Fruit fly (Drosophila melanogaster): ENCODE measurements around the gene Bin1.
"Not testable (repeated sequence)": the region's sequence is repeated elsewhere in the genome, so short reads cannot be mapped to it uniquely, and the experiment has no call there.

Bin1 gene

DNA sequence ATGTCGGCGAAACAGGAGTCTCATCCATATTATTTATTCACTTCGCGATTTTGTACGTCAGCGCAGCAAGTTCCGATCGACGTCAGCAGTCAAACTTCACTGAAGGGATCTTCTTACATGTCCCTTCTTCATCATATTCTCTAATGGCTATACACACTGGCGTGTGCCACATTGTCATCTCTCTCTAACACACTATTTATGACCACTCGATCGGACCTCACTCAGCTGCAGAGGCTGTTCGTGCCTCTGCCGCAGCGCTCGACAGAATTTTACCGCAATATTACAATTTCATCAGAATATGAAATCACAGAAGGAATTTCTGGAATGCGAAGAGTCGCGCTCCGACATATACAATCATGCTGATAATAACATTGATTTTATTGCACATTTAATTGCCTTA, at the start of gene Bin1:
Gene Bin1, minus strand, starts transcription at position 101 of the 400 bp plus-strand sequence.
- TF ChIP-seq Chrac-16 (GFP tag; optimal IDR thresholded peaks at IDR 0.05); ab (GFP tag; optimal IDR thresholded peaks at IDR 0.05); cato (GFP tag; optimal IDR thresholded peaks at IDR 0.05; ENCODE audit: borderline replicate concordance): not testable (repeated sequence)

DNA sequence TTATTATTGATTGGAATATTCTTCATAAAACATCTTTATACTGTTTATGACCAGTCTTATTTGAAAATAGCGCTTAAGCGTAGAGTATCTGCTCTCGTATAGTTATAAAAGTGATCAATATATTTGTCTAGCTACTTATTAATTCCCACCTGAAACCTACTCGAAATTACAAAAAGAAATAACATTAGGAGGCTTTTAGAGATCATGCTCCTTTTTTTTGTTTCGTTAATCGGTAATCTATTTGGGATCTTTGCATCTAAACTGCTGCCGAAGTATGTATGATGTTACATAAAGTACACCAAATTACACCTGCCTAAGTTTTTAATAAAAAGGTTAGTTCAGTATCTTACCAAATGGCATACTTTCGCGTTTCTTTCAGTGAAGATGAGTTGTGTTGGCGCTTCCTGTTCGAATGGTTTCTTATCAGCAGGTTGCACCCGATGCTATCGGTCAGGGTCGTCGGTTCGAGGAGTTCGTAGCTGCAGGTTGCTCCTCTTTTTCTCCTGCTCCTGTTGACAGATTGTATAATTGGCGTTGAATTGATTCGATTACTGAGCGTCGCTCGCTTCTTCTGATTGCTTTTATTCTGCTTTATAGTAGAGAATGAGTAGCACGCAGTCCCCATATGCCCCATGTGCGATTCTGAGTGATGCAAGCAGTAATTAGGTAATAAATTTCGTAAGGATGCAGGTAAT, 48.8 kb upstream of the Bin1 start:
- TF ChIP-seq Sox100B (GFP tag; optimal IDR thresholded peaks at IDR 0.05): peak; percentile 2
- no peak for TF ChIP-seq Dref (GFP tag; IDR thresholded peaks at IDR 0.05)
- TF ChIP-seq D19A (tag; optimal IDR thresholded peaks at IDR 0.05): peak; percentile 64
- TF ChIP-seq Pdp1 (GFP tag; optimal IDR thresholded peaks at IDR 0.05): peak in 1 of 2 experiments; percentile 41
- TF ChIP-seq CG9437 (GFP tag; optimal IDR thresholded peaks at IDR 0.05): no peak
- peak; percentile 65 for TF ChIP-seq sens (GFP tag)
- TF ChIP-seq Med (GFP tag): peak; percentile 46

dm6 chr3R:16236713-16237641, 47.6 kb upstream of the Bin1 start:
- TF ChIP-seq sisA (GFP tag; IDR thresholded peaks at IDR 0.05) (no peak), grn (GFP tag; optimal IDR thresholded peaks at IDR 0.05) (peak; percentile 76), CG4820 (GFP tag; optimal IDR thresholded peaks at IDR 0.05) (peak; percentile 96), cg (GFP tag; optimal IDR thresholded peaks at IDR 0.05) (peak; percentile 41), CG6683 (GFP tag; optimal IDR thresholded peaks at IDR 0.05) (peak; percentile 96), abd-A (tag; optimal IDR thresholded peaks at IDR 0.05) (peak; percentile 99), CG4854 (GFP tag; optimal IDR thresholded peaks at IDR 0.05) (peak; percentile 88), Antp (GFP tag; optimal IDR thresholded peaks at IDR 0.05) (peak; percentile 80), cad (GFP tag; optimal IDR thresholded peaks at IDR 0.05) (no peak), zfh2 (GFP tag; optimal IDR thresholded peaks at IDR 0.05) (peak; percentile 84), Sry-β (GFP tag; optimal IDR thresholded peaks at IDR 0.05) (peak; percentile 65), Xrp1 (GFP tag; IDR thresholded peaks at IDR 0.05) (no peak), sens (GFP tag) (peak; percentile 96), Med (GFP tag) (peak; percentile 97), CG18476 (GFP tag; optimal IDR thresholded peaks at IDR 0.05) (peak; percentile 88), Opbp (GFP tag; IDR thresholded peaks at IDR 0.05; ENCODE audit: partially characterized antibody) (no peak), CG3995 (GFP tag; optimal IDR thresholded peaks at IDR 0.05) (peak; percentile 66), wor (GFP tag; IDR thresholded peaks at IDR 0.05) (no peak), YL-1 (GFP tag; optimal IDR thresholded peaks at IDR 0.05) (peak; percentile 88), dmrt99B (tag; optimal IDR thresholded peaks at IDR 0.05) (peak; percentile 99), her (GFP tag; optimal IDR thresholded peaks at IDR 0.05) (peak; percentile 57), pnt (GFP tag; optimal IDR thresholded peaks at IDR 0.05) (peak; percentile 79), sens-2 (GFP tag; IDR thresholded peaks at IDR 0.05) (no peak), jigr1 (GFP tag; IDR thresholded peaks at IDR 0.05) (no peak), klu (GFP tag; IDR thresholded peaks at IDR 0.05) (no peak), HLH4C (GFP tag; IDR thresholded peaks at IDR 0.05; ENCODE audit: partially characterized antibody) (no peak), CG12104 (GFP tag; optimal IDR thresholded peaks at IDR 0.05) (peak; percentile 97), slp2 (GFP tag; optimal IDR thresholded peaks at IDR 0.05) (peak; percentile 57), Hmr (GFP tag; optimal IDR thresholded peaks at IDR 0.05) (peak; percentile 98), HLH54F (GFP tag; optimal IDR thresholded peaks at IDR 0.05) (peak; percentile 74), gem (tag; optimal IDR thresholded peaks at IDR 0.05) (peak; percentile 99), phol (tag; optimal IDR thresholded peaks at IDR 0.05) (peak; percentile 97), peb (GFP tag; IDR thresholded peaks at IDR 0.05) (no peak), CG11696 (GFP tag; IDR thresholded peaks at IDR 0.05) (no peak), Kr (GFP tag; optimal IDR thresholded peaks at IDR 0.05) (peak; percentile 58), inv (GFP tag; IDR thresholded peaks at IDR 0.05; ENCODE audit: partially characterized antibody) (no peak)
